Fruit fly (Drosophila melanogaster) whole organism, embryonic: ENCODE results near the gene CG34325.

ENCODE experiments used
- Atf6 ChIP-seq: fragments of 200-800 bp; sonication (Bioruptor generic); IDR thresholded peaks from 2 replicates; pipeline ENCODE4 v1.3.6; 2022; ENCODE audit warnings: missing biosample characterization, missing genetic modification characterization
- CG10147 ChIP-seq: fragments of 200-800 bp; sonication (Bioruptor generic); optimal IDR thresholded peaks from 2 replicates; lab custom pipeline; 2019; ENCODE audit warnings: missing biosample characterization, mild to moderate bottlenecking, missing genetic modification characterization, moderate library complexity
- CG10565 ChIP-seq: fragments of 200-800 bp; sonication (Bioruptor generic); optimal IDR thresholded peaks from 3 replicates; lab custom pipeline; 2016; ENCODE audit warnings: missing biosample characterization, mild to moderate bottlenecking, missing genetic modification characterization
- CG11398 ChIP-seq: fragments of 200-800 bp; sonication (Bioruptor generic); optimal IDR thresholded peaks from 2 replicates; lab custom pipeline; 2016; ENCODE audit warnings: missing biosample characterization, missing genetic modification characterization
- CG12391 ChIP-seq: fragments of 200-800 bp; sonication (Bioruptor generic); optimal IDR thresholded peaks from 3 replicates; lab custom pipeline; 2018; ENCODE audit warnings: missing biosample characterization, mild to moderate bottlenecking, missing genetic modification characterization, moderate library complexity
- CG13287 ChIP-seq: fragments of 200-800 bp; sonication (Bioruptor generic); IDR thresholded peaks from 2 replicates; pipeline ENCODE4 v1.3.6; 2022; ENCODE audit warnings: missing biosample characterization, missing genetic modification characterization; ENCODE audit not compliant: partially characterized antibody
- CG14860 ChIP-seq: fragments of 200-800 bp; sonication (Bioruptor generic); IDR thresholded peaks from 3 replicates; pipeline ENCODE4 v1.3.6; 2022; ENCODE audit warnings: missing biosample characterization, missing genetic modification characterization; ENCODE audit not compliant: partially characterized antibody
- CG15479 ChIP-seq: fragments of 200-800 bp; sonication (Bioruptor generic); optimal IDR thresholded peaks from 3 replicates; lab custom pipeline; 2019; ENCODE audit warnings: missing biosample characterization, mild to moderate bottlenecking, missing genetic modification characterization, moderate library complexity
- CG1647 ChIP-seq: fragments of 200-800 bp; sonication (Bioruptor generic); optimal IDR thresholded peaks from 3 replicates; lab custom pipeline; 2016; ENCODE audit warnings: missing biosample characterization, missing genetic modification characterization
- CG17361 ChIP-seq: fragments of 200-800 bp; sonication (Bioruptor generic); IDR thresholded peaks from 3 replicates; pipeline ENCODE4 v1.3.6; 2022; ENCODE audit warnings: missing biosample characterization, missing genetic modification characterization
- CG18262 ChIP-seq: fragments of 200-800 bp; optimal IDR thresholded peaks from 3 replicates; lab custom pipeline; 2019; ENCODE audit warnings: missing biosample characterization, mild to moderate bottlenecking, missing genetic modification characterization, moderate library complexity
- CG34224 ChIP-seq: fragments of 200-800 bp; sonication (Bioruptor generic); IDR thresholded peaks from 3 replicates; pipeline ENCODE4 v1.3.6; 2022; ENCODE audit warnings: missing biosample characterization, missing genetic modification characterization; ENCODE audit not compliant: partially characterized antibody
- CG34376 ChIP-seq: fragments of 200-800 bp; sonication (Bioruptor generic); optimal IDR thresholded peaks from 2 replicates; lab custom pipeline; 2018; ENCODE audit warnings: missing biosample characterization, mild to moderate bottlenecking, missing genetic modification characterization
- CG4360 ChIP-seq: fragments of 200-800 bp; sonication (Bioruptor generic); IDR thresholded peaks from 2 replicates; pipeline ENCODE4 v1.3.6; 2022; ENCODE audit warnings: missing biosample characterization, missing genetic modification characterization
- CG43689 ChIP-seq: fragments of 200-800 bp; sonication (Bioruptor generic); IDR thresholded peaks from 2 replicates; pipeline ENCODE4 v1.3.6; 2022; ENCODE audit warnings: missing biosample characterization, missing genetic modification characterization
- CG4404 ChIP-seq: fragments of 200-800 bp; sonication (Bioruptor generic); IDR thresholded peaks from 2 replicates; pipeline ENCODE4 v1.3.6; 2022; ENCODE audit warnings: missing biosample characterization, missing genetic modification characterization
- CG4730 ChIP-seq: fragments of 200-800 bp; sonication (Bioruptor generic); IDR thresholded peaks from 2 replicates; pipeline ENCODE4 v1.3.6; 2022; ENCODE audit warnings: missing biosample characterization, missing genetic modification characterization
- CG5180 ChIP-seq: fragments of 200-800 bp; sonication (Bioruptor generic); optimal IDR thresholded peaks from 3 replicates; lab custom pipeline; 2017; ENCODE audit warnings: missing biosample characterization, missing genetic modification characterization, mild to moderate bottlenecking, moderate library complexity, missing genetic modification reagents
- CG6272 ChIP-seq: fragments of 200-800 bp; sonication (Bioruptor generic); IDR thresholded peaks from 2 replicates; pipeline ENCODE4 v1.3.6; 2022; ENCODE audit warnings: missing biosample characterization, missing genetic modification characterization
- CG8765 ChIP-seq: fragments of 200-800 bp; sonication (Bioruptor generic); IDR thresholded peaks from 2 replicates; pipeline ENCODE4 v1.3.6; 2022; ENCODE audit warnings: missing biosample characterization, missing genetic modification characterization
- CrebB ChIP-seq: fragments of 200-800 bp; sonication (Bioruptor generic); optimal IDR thresholded peaks from 3 replicates; lab custom pipeline; 2018; ENCODE audit warnings: missing biosample characterization, mild to moderate bottlenecking, missing genetic modification characterization
- Dp ChIP-seq: fragments of 200-800 bp; sonication (Bioruptor generic); optimal IDR thresholded peaks from 2 replicates; lab custom pipeline; 2018; ENCODE audit warnings: missing biosample characterization, mild to moderate bottlenecking, missing genetic modification characterization, moderate library complexity
- Ets65A ChIP-seq: fragments of 200-800 bp; sonication (Bioruptor generic); peaks from one replicate; lab custom pipeline; 2016; ENCODE audit warnings: missing biosample characterization, missing genetic modification characterization
- Gug ChIP-seq: fragments of 200-800 bp; sonication (Bioruptor generic); IDR thresholded peaks from 4 replicates; pipeline ENCODE4 v1.3.6; 2022; ENCODE audit warnings: missing biosample characterization, missing genetic modification characterization
- HLH3B ChIP-seq: fragments of 200-800 bp; sonication (Bioruptor generic); IDR thresholded peaks from 2 replicates; pipeline ENCODE4 v1.3.6; 2022; ENCODE audit warnings: missing biosample characterization, missing genetic modification characterization
- MTF-1 ChIP-seq: fragments of 200-800 bp; sonication (Bioruptor generic); optimal IDR thresholded peaks from 2 replicates; lab custom pipeline; 2018; ENCODE audit warnings: missing biosample characterization, mild to moderate bottlenecking, missing genetic modification characterization, borderline replicate concordance
- Nf-YB ChIP-seq: fragments of 200-800 bp; sonication (Bioruptor generic); optimal IDR thresholded peaks from 3 replicates; lab custom pipeline; 2019; ENCODE audit warnings: missing biosample characterization, mild to moderate bottlenecking, missing genetic modification characterization, moderate library complexity
- Scr ChIP-seq: fragments of 200-800 bp; sonication (Bioruptor generic); IDR thresholded peaks from 2 replicates; pipeline ENCODE4 v1.3.6; 2022; ENCODE audit warnings: missing biosample characterization, missing genetic modification characterization; ENCODE audit not compliant: partially characterized antibody
- Six4 ChIP-seq: fragments of 200-800 bp; sonication (Bioruptor generic); optimal IDR thresholded peaks from 2 replicates; lab custom pipeline; 2016; ENCODE audit warnings: missing biosample characterization, missing genetic modification characterization
- Stat92E ChIP-seq, 3 experiments: fragments of >200 bp in 2 of 3; fragments of 200-800 bp in 1 of 3; sonication (Bioruptor generic) in 1 of 3; optimal IDR thresholded peaks; 2 replicates each; lab custom pipeline; 2017 to 2019; ENCODE audit warnings: missing biosample characterization in 3 of 3, missing genetic modification characterization in 3 of 3, mild to moderate bottlenecking in 1 of 3, moderate library complexity in 1 of 3
- YL-1 ChIP-seq: fragments of 200-800 bp; sonication (Bioruptor generic); optimal IDR thresholded peaks from 3 replicates; lab custom pipeline; 2017; ENCODE audit warnings: missing biosample characterization, mild to moderate bottlenecking, missing genetic modification characterization
- abd-A ChIP-seq: fragments of 200-800 bp; sonication (Bioruptor generic); optimal IDR thresholded peaks from 3 replicates; lab custom pipeline; 2019; ENCODE audit warnings: missing biosample characterization, mild to moderate bottlenecking, missing genetic modification characterization, moderate library complexity
- br ChIP-seq: fragments of >200 bp; optimal IDR thresholded peaks from 2 replicates; lab custom pipeline; 2017
- cas ChIP-seq: fragments of 200-800 bp; sonication (Bioruptor generic); IDR thresholded peaks from 2 replicates; pipeline ENCODE4 v1.3.6; 2022; ENCODE audit warnings: missing biosample characterization, missing genetic modification characterization
- chinmo ChIP-seq: fragments of 200-800 bp; sonication (Bioruptor generic); IDR thresholded peaks from 4 replicates; pipeline ENCODE4 v1.3.6; 2022; ENCODE audit warnings: missing biosample characterization, missing genetic modification characterization; ENCODE audit not compliant: partially characterized antibody
- crp ChIP-seq, 2 experiments: fragments of 200-800 bp; sonication (Bioruptor generic); optimal IDR thresholded peaks; 2 replicates in 1 of 2; 3 replicates in 1 of 2; lab custom pipeline; 2017; ENCODE audit warnings: missing biosample characterization in 2 of 2, missing genetic modification characterization in 2 of 2, mild to moderate bottlenecking in 1 of 2, moderate library complexity in 1 of 2
- fru ChIP-seq: fragments of >200 bp; optimal IDR thresholded peaks from 2 replicates; lab custom pipeline; 2017
- gem ChIP-seq: fragments of 200-800 bp; sonication (Bioruptor generic); optimal IDR thresholded peaks from 2 replicates; lab custom pipeline; 2019; ENCODE audit warnings: missing biosample characterization, mild to moderate bottlenecking, missing genetic modification characterization, moderate library complexity
- gfzf ChIP-seq: fragments of 200-800 bp; sonication (Bioruptor generic); optimal IDR thresholded peaks from 2 replicates; lab custom pipeline; 2016; ENCODE audit warnings: missing biosample characterization, mild to moderate bottlenecking, missing genetic modification characterization, moderate library complexity
- hbn ChIP-seq: fragments of 200-800 bp; sonication (Bioruptor generic); IDR thresholded peaks from 2 replicates; pipeline ENCODE4 v1.3.6; 2022; ENCODE audit warnings: missing biosample characterization, missing genetic modification characterization; ENCODE audit not compliant: partially characterized antibody
- jing ChIP-seq: fragments of 200-800 bp; sonication (Bioruptor generic); optimal IDR thresholded peaks from 2 replicates; lab custom pipeline; 2018; ENCODE audit warnings: missing biosample characterization, mild to moderate bottlenecking, missing genetic modification characterization
- kay ChIP-seq: fragments of 200-800 bp; sonication (Bioruptor generic); optimal IDR thresholded peaks from 2 replicates; lab custom pipeline; 2016; ENCODE audit warnings: missing biosample characterization, missing genetic modification characterization
- nerfin-2 ChIP-seq: fragments of 200-800 bp; sonication (Bioruptor generic); IDR thresholded peaks from 2 replicates; pipeline ENCODE4 v1.3.6; 2022; ENCODE audit warnings: missing biosample characterization, missing genetic modification characterization; ENCODE audit not compliant: partially characterized antibody
- oc ChIP-seq: fragments of 200-800 bp; sonication (Bioruptor generic); optimal IDR thresholded peaks from 2 replicates; lab custom pipeline; 2018; ENCODE audit warnings: missing biosample characterization, mild to moderate bottlenecking, missing genetic modification characterization, moderate library complexity
- pfk ChIP-seq: fragments of 200-800 bp; sonication (Bioruptor generic); optimal IDR thresholded peaks from 2 replicates; lab custom pipeline; 2018; ENCODE audit warnings: missing biosample characterization, mild to moderate bottlenecking, missing genetic modification characterization, moderate library complexity
- phol ChIP-seq: fragments of 200-800 bp; sonication (Bioruptor generic); optimal IDR thresholded peaks from 3 replicates; lab custom pipeline; 2018; ENCODE audit warnings: missing biosample characterization, mild to moderate bottlenecking, missing genetic modification characterization, moderate library complexity
- repo ChIP-seq: fragments of 200-800 bp; sonication (Bioruptor generic); optimal IDR thresholded peaks from 2 replicates; lab custom pipeline; 2016; ENCODE audit warnings: missing biosample characterization, missing genetic modification characterization
- rib ChIP-seq: fragments of 200-800 bp; sonication (Bioruptor generic); IDR thresholded peaks from 2 replicates; pipeline ENCODE4 v1.3.6; 2022; ENCODE audit warnings: missing biosample characterization, missing genetic modification characterization
- tgo ChIP-seq: fragments of 200-800 bp; sonication (Bioruptor generic); IDR thresholded peaks from 3 replicates; pipeline ENCODE4 v1.3.6; 2022; ENCODE audit warnings: missing biosample characterization, missing genetic modification characterization
- ttk ChIP-seq: fragments of 200-800 bp; sonication (Bioruptor generic); IDR thresholded peaks from 2 replicates; pipeline ENCODE4 v2.1.2; 2022; ENCODE audit warnings: missing biosample characterization, missing genetic modification characterization

CG34325 gene

DNA sequence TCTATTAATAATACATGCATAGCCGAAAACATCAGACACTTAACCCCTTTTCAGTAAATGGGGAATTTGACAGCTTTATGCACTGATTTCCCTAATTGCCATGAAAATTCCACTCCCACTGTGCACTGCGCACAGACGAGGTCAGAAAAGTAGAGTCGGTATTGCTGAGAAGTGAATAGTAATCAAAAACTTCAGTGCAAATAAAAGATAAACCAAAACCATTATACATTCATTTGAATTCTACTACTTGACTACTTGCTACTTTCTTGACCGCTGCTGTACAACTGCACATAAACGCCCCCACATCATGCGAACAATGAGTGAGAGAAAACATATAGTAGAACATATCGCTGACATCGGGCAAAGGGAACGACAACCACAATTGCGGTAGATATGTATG, 29.8 kb downstream of the CG34325 start (continued):
- TF ChIP-seq CG18262 (tag; lab: Kevin White, UChicago) (peak; percentile 89), CG5180 (GFP tag; lab: Kevin White, UChicago) (peak; percentile 72), tgo (GFP tag; lab: Robert Waterston, UW) (peak; percentile 82), CG34224 (GFP tag; lab: Robert Waterston, UW) (no peak), YL-1 (GFP tag; lab: Kevin White, UChicago) (peak; percentile 1), CG4404 (GFP tag; lab: Robert Waterston, UW) (peak; percentile 67), CG8765 (GFP tag; lab: Robert Waterston, UW) (peak; percentile 54; the same call in 1 of the 2 replicates), CG43689 (no peak), Six4 (peak; percentile 82), CG6272 (GFP tag; lab: Robert Waterston, UW) (peak; percentile 64; the same call in 1 of the 2 replicates), Gug (GFP tag; lab: Robert Waterston, UW) (peak; percentile 85), cas (GFP tag; lab: Robert Waterston, UW) (0 out of 2 replicates have a peak, but pooled peaks have one; percentile 50), CG4730 (GFP tag; lab: Robert Waterston, UW) (peak; percentile 68), chinmo (GFP tag; lab: Robert Waterston, UW) (no peak), br (lab: Kevin White, UChicago) (no peak), crp (GFP tag; optimal IDR thresholded peaks at IDR 0.05; lab: Kevin White, UChicago) (peak in 1 of 2 experiments; percentile 32), oc (tag; lab: Kevin White, UChicago) (peak; percentile 85), Atf6 (peak; percentile 66; the same call in 1 of the 2 replicates), CG34376 (GFP tag; lab: Kevin White, UChicago) (no peak), rib (GFP tag; lab: Robert Waterston, UW) (peak; percentile 40; the same call in 1 of the 2 replicates), CG13287 (GFP tag; lab: Robert Waterston, UW) (no peak), repo (GFP tag; lab: Kevin White, UChicago) (peak; percentile 82), CG14860 (GFP tag; lab: Robert Waterston, UW) (no peak), CrebB (peak; percentile 74), Ets65A (peak; percentile 97), CG11398 (peak; percentile 84), pfk (GFP tag; lab: Kevin White, UChicago) (no peak), MTF-1 (peak; percentile 75), jing (GFP tag; lab: Kevin White, UChicago) (peak; percentile 89), HLH3B (GFP tag; lab: Robert Waterston, UW) (peak; percentile 86), CG17361 (GFP tag; lab: Robert Waterston, UW) (peak; percentile 85), Scr (GFP tag; lab: Robert Waterston, UW) (no peak), fru (lab: Kevin White, UChicago) (no peak), gem (tag; lab: Kevin White, UChicago) (peak; percentile 88), CG12391 (tag; lab: Kevin White, UChicago) (peak; percentile 87), hbn (GFP tag; lab: Robert Waterston, UW) (no peak), nerfin-2 (GFP tag; lab: Robert Waterston, UW) (no peak), CG10147 (GFP tag; lab: Kevin White, UChicago) (peak; percentile 67), kay (GFP tag; lab: Kevin White, UChicago) (peak; percentile 67), abd-A (tag; lab: Kevin White, UChicago) (peak; percentile 22), ttk (GFP tag; lab: Robert Waterston, UW) (peak; percentile 90), CG15479 (GFP tag; lab: Kevin White, UChicago) (no peak), Nf-YB (peak; percentile 63), Dp (no peak), CG10565 (GFP tag; lab: Kevin White, UChicago) (peak; percentile 50), Stat92E (GFP tag; optimal IDR thresholded peaks at IDR 0.05; lab: Kevin White, UChicago) (peak in 1 of 3 experiments; percentile 45), phol (tag; lab: Kevin White, UChicago) (peak; percentile 84), CG1647 (GFP tag; lab: Kevin White, UChicago) (peak; percentile 79), CG4360 (GFP tag; lab: Robert Waterston, UW) (peak; percentile 68), gfzf (GFP tag; lab: Kevin White, UChicago) (no peak)
